Fruit fly (Drosophila melanogaster) whole organism, embryonic: ENCODE measurements around the gene Pgm1.

ENCODE experiments used
- CG12299 ChIP-seq: fragments of 200-800 bp; sonication (Bioruptor generic); optimal IDR thresholded peaks from 2 replicates; lab custom pipeline; 2018; ENCODE audit warnings: missing biosample characterization, mild to moderate bottlenecking, missing genetic modification characterization
- CG14050 ChIP-seq: fragments of 200-800 bp; sonication (Bioruptor generic); IDR thresholded peaks from 3 replicates; pipeline ENCODE4 v1.3.6; 2022; ENCODE audit warnings: missing biosample characterization, missing genetic modification characterization
- CG14860 ChIP-seq: fragments of 200-800 bp; sonication (Bioruptor generic); IDR thresholded peaks from 3 replicates; pipeline ENCODE4 v1.3.6; 2022; ENCODE audit warnings: missing biosample characterization, missing genetic modification characterization; ENCODE audit not compliant: partially characterized antibody
- CG15011 ChIP-seq: fragments of 200-800 bp; sonication (Bioruptor generic); optimal IDR thresholded peaks from 3 replicates; lab custom pipeline; 2018; ENCODE audit warnings: missing biosample characterization, mild to moderate bottlenecking, missing genetic modification characterization
- CG15269 ChIP-seq: fragments of 200-800 bp; sonication (Bioruptor generic); optimal IDR thresholded peaks from 2 replicates; lab custom pipeline; 2018; ENCODE audit warnings: missing biosample characterization, mild to moderate bottlenecking, missing genetic modification characterization, moderate library complexity
- CG16815 ChIP-seq: fragments of 200-800 bp; sonication (Bioruptor generic); optimal IDR thresholded peaks from 3 replicates; lab custom pipeline; 2017; ENCODE audit warnings: missing biosample characterization, mild to moderate bottlenecking, missing genetic modification characterization
- CG17328 ChIP-seq: fragments of 200-800 bp; sonication (Bioruptor generic); IDR thresholded peaks from 2 replicates; pipeline ENCODE4 v1.3.6; 2022; ENCODE audit warnings: missing biosample characterization, missing genetic modification characterization
- CG31388 ChIP-seq: fragments of 200-800 bp; sonication (Bioruptor generic); optimal IDR thresholded peaks from 2 replicates; lab custom pipeline; 2016; ENCODE audit warnings: missing biosample characterization, missing genetic modification characterization
- CG34224 ChIP-seq: fragments of 200-800 bp; sonication (Bioruptor generic); IDR thresholded peaks from 3 replicates; pipeline ENCODE4 v1.3.6; 2022; ENCODE audit warnings: missing biosample characterization, missing genetic modification characterization; ENCODE audit not compliant: partially characterized antibody
- CG34376 ChIP-seq: fragments of 200-800 bp; sonication (Bioruptor generic); optimal IDR thresholded peaks from 2 replicates; lab custom pipeline; 2018; ENCODE audit warnings: missing biosample characterization, mild to moderate bottlenecking, missing genetic modification characterization
- CG3726 ChIP-seq: fragments of 200-800 bp; sonication (Bioruptor generic); IDR thresholded peaks from 3 replicates; pipeline ENCODE4, ENCODE4 v1.3.6; 2022; ENCODE audit warnings: missing biosample characterization, missing genetic modification characterization
- CG4820 ChIP-seq: fragments of 200-800 bp; sonication (Bioruptor generic); optimal IDR thresholded peaks from 3 replicates; lab custom pipeline; 2016; ENCODE audit warnings: missing biosample characterization, missing genetic modification characterization
- CG5953 ChIP-seq: fragments of 200-800 bp; sonication (Bioruptor generic); IDR thresholded peaks from 2 replicates; pipeline ENCODE4 v1.3.6; 2022; ENCODE audit warnings: missing biosample characterization, missing genetic modification characterization
- CG6654 ChIP-seq: fragments of 200-800 bp; sonication (Bioruptor generic); optimal IDR thresholded peaks from 2 replicates; lab custom pipeline; 2017; ENCODE audit warnings: missing biosample characterization, mild to moderate bottlenecking, missing genetic modification characterization
- CG6854 ChIP-seq: fragments of 200-800 bp; sonication (Bioruptor generic); optimal IDR thresholded peaks from 3 replicates; lab custom pipeline; 2017; ENCODE audit warnings: missing biosample characterization, mild to moderate bottlenecking, missing genetic modification characterization
- CG8281 ChIP-seq: fragments of 200-800 bp; sonication (Bioruptor generic); optimal IDR thresholded peaks from 2 replicates; lab custom pipeline; 2018; ENCODE audit warnings: missing biosample characterization, mild to moderate bottlenecking, missing genetic modification characterization, moderate library complexity
- CG8924 ChIP-seq: fragments of 200-800 bp; optimal IDR thresholded peaks from 3 replicates; lab custom pipeline; 2019; ENCODE audit warnings: missing biosample characterization, mild to moderate bottlenecking, missing genetic modification characterization, moderate library complexity
- CG9727 ChIP-seq: fragments of 200-800 bp; sonication (Bioruptor generic); optimal IDR thresholded peaks from 3 replicates; lab custom pipeline; 2017; ENCODE audit warnings: missing biosample characterization, mild to moderate bottlenecking, missing genetic modification characterization
- Camta ChIP-seq: fragments of 200-800 bp; sonication (Bioruptor generic); optimal IDR thresholded peaks from 2 replicates; lab custom pipeline; 2016; ENCODE audit warnings: missing biosample characterization, missing genetic modification characterization
- CkIIα-i1 ChIP-seq: fragments of 200-800 bp; sonication (Bioruptor generic); IDR thresholded peaks from 2 replicates; pipeline ENCODE4 v1.3.6; 2022; ENCODE audit warnings: missing biosample characterization, missing genetic modification characterization
- Dip2 ChIP-seq: fragments of 200-800 bp; sonication (Bioruptor generic); IDR thresholded peaks from 2 replicates; pipeline ENCODE4 v1.3.6; 2022; ENCODE audit warnings: missing biosample characterization, missing genetic modification characterization
- H2.0 ChIP-seq: fragments of 200-800 bp; sonication (Bioruptor generic); IDR thresholded peaks from 2 replicates; pipeline ENCODE4 v1.3.6; 2022; ENCODE audit warnings: missing biosample characterization, missing genetic modification characterization
- Hr51 ChIP-seq, 2 experiments: fragments of 200-800 bp; sonication (Bioruptor generic); optimal IDR thresholded peaks; 2 replicates in 1 of 2; 3 replicates in 1 of 2; lab custom pipeline; 2016 to 2018; ENCODE audit warnings: missing biosample characterization in 2 of 2, missing genetic modification characterization in 2 of 2, mild to moderate bottlenecking in 1 of 2, moderate library complexity in 1 of 2
- MBD-R2 ChIP-seq: fragments of 200-800 bp; sonication (Bioruptor generic); IDR thresholded peaks from 2 replicates; pipeline ENCODE4 v1.3.6; 2022; ENCODE audit warnings: missing biosample characterization, missing genetic modification characterization
- Max ChIP-seq: fragments of 200-800 bp; sonication (Bioruptor generic); optimal IDR thresholded peaks from 2 replicates; lab custom pipeline; 2016; ENCODE audit warnings: missing biosample characterization, mild to moderate bottlenecking, missing genetic modification characterization
- NFAT ChIP-seq: fragments of 200-800 bp; sonication (Bioruptor generic); IDR thresholded peaks from 2 replicates; pipeline ENCODE4 v1.3.6; 2022; ENCODE audit warnings: missing biosample characterization, missing genetic modification characterization
- NfI ChIP-seq: fragments of 200-800 bp; sonication (Bioruptor generic); optimal IDR thresholded peaks from 3 replicates; lab custom pipeline; 2018; ENCODE audit warnings: missing biosample characterization, mild to moderate bottlenecking, missing genetic modification characterization, moderate library complexity
- Ravus ChIP-seq: fragments of 200-800 bp; sonication (Bioruptor generic); IDR thresholded peaks from 2 replicates; pipeline ENCODE4 v1.3.6; 2022; ENCODE audit warnings: missing biosample characterization, missing genetic modification characterization
- Side ChIP-seq: fragments of 200-800 bp; sonication (Bioruptor generic); optimal IDR thresholded peaks from 2 replicates; lab custom pipeline; 2016; ENCODE audit warnings: missing biosample characterization, missing genetic modification characterization
- Tbp ChIP-seq: fragments of >200 bp; optimal IDR thresholded peaks from 2 replicates; lab custom pipeline; 2018; ENCODE audit warnings: missing biosample characterization, missing genetic modification characterization
- ab ChIP-seq: fragments of 200-800 bp; sonication (Bioruptor generic); optimal IDR thresholded peaks from 2 replicates; lab custom pipeline; 2016; ENCODE audit warnings: missing biosample characterization, missing genetic modification characterization
- abd-A ChIP-seq: fragments of 200-800 bp; sonication (Bioruptor generic); optimal IDR thresholded peaks from 3 replicates; lab custom pipeline; 2019; ENCODE audit warnings: missing biosample characterization, mild to moderate bottlenecking, missing genetic modification characterization, moderate library complexity
- ara ChIP-seq: fragments of 200-800 bp; sonication (Bioruptor generic); IDR thresholded peaks from 2 replicates; pipeline ENCODE4 v1.3.6; 2022; ENCODE audit warnings: missing biosample characterization, missing genetic modification characterization
- ato ChIP-seq: fragments of 200-800 bp; sonication (Bioruptor generic); IDR thresholded peaks from 2 replicates; pipeline ENCODE4 v1.3.6; 2022; ENCODE audit warnings: missing biosample characterization, missing genetic modification characterization; ENCODE audit not compliant: partially characterized antibody
- btn ChIP-seq: fragments of 200-800 bp; sonication (Bioruptor generic); optimal IDR thresholded peaks from 2 replicates; lab custom pipeline; 2016; ENCODE audit warnings: missing biosample characterization, missing genetic modification characterization
- da ChIP-seq: fragments of 200-800 bp; sonication (Bioruptor generic); optimal IDR thresholded peaks from 2 replicates; lab custom pipeline; 2016; ENCODE audit warnings: missing biosample characterization, missing genetic modification characterization
- dmrt99B ChIP-seq: fragments of 200-800 bp; sonication (Bioruptor generic); optimal IDR thresholded peaks from 2 replicates; lab custom pipeline; 2018; ENCODE audit warnings: missing biosample characterization, mild to moderate bottlenecking, missing genetic modification characterization, moderate library complexity
- dpn ChIP-seq, 2 experiments: fragments of 200-800 bp; sonication (Bioruptor generic); optimal IDR thresholded peaks; 3 replicates each; lab custom pipeline; 2016; ENCODE audit warnings: missing biosample characterization in 2 of 2, missing genetic modification characterization in 2 of 2
- emc ChIP-seq: fragments of 200-800 bp; sonication (Bioruptor generic); optimal IDR thresholded peaks from 2 replicates; lab custom pipeline; 2016; ENCODE audit warnings: missing biosample characterization, missing genetic modification characterization
- ewg ChIP-seq: fragments of 200-800 bp; sonication (Bioruptor generic); optimal IDR thresholded peaks from 3 replicates; lab custom pipeline; 2017; ENCODE audit warnings: mild to moderate bottlenecking, missing biosample characterization, missing genetic modification reagents, missing genetic modification characterization
- fd3F ChIP-seq: fragments of 200-800 bp; sonication (Bioruptor generic); optimal IDR thresholded peaks from 2 replicates; lab custom pipeline; 2018; ENCODE audit warnings: missing biosample characterization, mild to moderate bottlenecking, missing genetic modification characterization, moderate library complexity
- kni ChIP-seq: fragments of 200-800 bp; sonication (Bioruptor generic); optimal IDR thresholded peaks from 3 replicates; lab custom pipeline; 2017; ENCODE audit warnings: mild to moderate bottlenecking, missing biosample characterization, missing genetic modification reagents, missing genetic modification characterization
- maf-S ChIP-seq: fragments of 200-800 bp; sonication (Bioruptor generic); optimal IDR thresholded peaks from 2 replicates; lab custom pipeline; 2016; ENCODE audit warnings: missing biosample characterization, missing genetic modification characterization
- onecut ChIP-seq: fragments of 200-800 bp; sonication (Bioruptor generic); IDR thresholded peaks from 2 replicates; pipeline ENCODE4 v1.3.6; 2022; ENCODE audit warnings: missing biosample characterization, missing genetic modification characterization
- sima ChIP-seq: fragments of 200-800 bp; sonication (Bioruptor generic); optimal IDR thresholded peaks from 2 replicates; lab custom pipeline; 2016; ENCODE audit warnings: missing biosample characterization, missing genetic modification characterization
- so ChIP-seq: fragments of 200-800 bp; sonication (Bioruptor generic); IDR thresholded peaks from 3 replicates; pipeline ENCODE4 v1.3.6; 2022; ENCODE audit warnings: missing biosample characterization, missing genetic modification characterization
- tap ChIP-seq: fragments of 200-800 bp; optimal IDR thresholded peaks from 3 replicates; lab custom pipeline; 2019; ENCODE audit warnings: missing biosample characterization, mild to moderate bottlenecking, missing genetic modification characterization, moderate library complexity
- tin ChIP-seq: fragments of 200-800 bp; sonication (Bioruptor generic); optimal IDR thresholded peaks from 3 replicates; lab custom pipeline; 2016; ENCODE audit warnings: missing biosample characterization, missing genetic modification characterization
- tx ChIP-seq: fragments of 200-800 bp; sonication (Bioruptor generic); optimal IDR thresholded peaks from 2 replicates; lab custom pipeline; 2016; ENCODE audit warnings: missing biosample characterization, missing genetic modification characterization
- zen2 ChIP-seq: fragments of 200-800 bp; sonication (Bioruptor generic); IDR thresholded peaks from 3 replicates; pipeline ENCODE4 v1.3.6; 2022; ENCODE audit warnings: missing biosample characterization, missing genetic modification characterization; ENCODE audit not compliant: partially characterized antibody

Pgm1 gene

DNA sequence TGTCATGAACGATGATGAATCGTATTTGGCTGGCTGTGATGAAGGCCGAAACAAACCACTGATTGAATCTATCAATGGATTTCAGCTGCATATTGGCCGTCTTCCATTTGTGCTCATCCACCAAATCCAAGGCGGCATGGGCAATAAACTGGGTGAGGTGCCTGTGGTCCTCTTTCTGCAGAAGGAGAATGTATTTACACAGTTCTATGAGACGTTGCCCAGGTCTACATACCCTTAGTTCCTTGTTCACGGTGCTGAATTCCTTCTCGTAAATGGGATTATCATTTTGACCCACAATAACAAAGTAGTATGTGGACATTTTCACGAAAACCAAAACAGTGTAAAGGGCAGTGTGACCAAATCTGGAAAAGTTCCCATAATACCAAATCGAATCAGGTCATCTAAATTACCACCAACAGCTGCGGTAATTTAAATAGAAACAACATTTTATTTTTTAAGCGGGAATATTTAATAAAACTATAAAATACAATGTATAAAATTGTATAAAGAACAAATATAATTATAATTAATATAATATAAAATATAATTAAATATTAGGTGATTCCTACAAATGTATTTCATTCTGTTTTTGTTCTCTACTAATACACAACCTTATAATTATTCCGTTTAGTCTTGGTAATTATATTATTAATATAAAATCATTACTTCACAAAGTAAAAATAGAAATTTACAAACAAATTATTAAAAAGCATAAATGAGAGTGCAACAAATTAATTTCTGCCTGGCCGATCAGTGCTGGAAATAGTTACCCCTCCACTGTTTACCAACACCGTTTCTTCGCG is 3.1 kb upstream of the Pgm1 start, which contains the start of the genes Trs20 and elg1 (continued):
- TF ChIP-seq NfI (peak; percentile 54), CkIIα-i1 (GFP tag; lab: Robert Waterston, UW) (no peak), onecut (GFP tag; lab: Robert Waterston, UW) (0 out of 2 replicates have a peak, but pooled peaks have one; percentile 33), CG3726 (GFP tag; lab: Robert Waterston, UW) (no peak), tin (GFP tag; lab: Kevin White, UChicago) (peak; percentile 24), CG15011 (no peak), tx (GFP tag; lab: Kevin White, UChicago) (no peak), Hr51 (GFP tag; optimal IDR thresholded peaks at IDR 0.05; lab: Kevin White, UChicago) (no peak), Tbp (GFP tag; lab: Kevin White, UChicago) (no peak), CG15269 (tag; lab: Kevin White, UChicago) (peak; percentile 69), CG17328 (0 out of 2 replicates have a peak, but pooled peaks have one; percentile 9), Max (GFP tag; lab: Kevin White, UChicago) (no peak), kni (GFP tag; lab: Kevin White, UChicago) (peak; percentile 5), CG8924 (tag; lab: Kevin White, UChicago) (peak; percentile 84), CG14050 (GFP tag; lab: Robert Waterston, UW) (no peak), CG5953 (GFP tag; lab: Robert Waterston, UW) (no peak), ato (no peak), CG8281 (tag; lab: Kevin White, UChicago) (no peak), zen2 (GFP tag; lab: Robert Waterston, UW) (no peak), dpn (GFP tag; optimal IDR thresholded peaks at IDR 0.05; lab: Kevin White, UChicago) (peak; percentile 2 to 35), CG34376 (GFP tag; lab: Kevin White, UChicago) (no peak), ewg (no peak), NFAT (GFP tag; lab: Robert Waterston, UW) (peak; percentile 48; the same call in 1 of the 2 replicates), CG16815 (GFP tag; lab: Kevin White, UChicago) (no peak), abd-A (tag; lab: Kevin White, UChicago) (no peak), CG14860 (GFP tag; lab: Robert Waterston, UW) (no peak), Ravus (GFP tag; lab: Robert Waterston, UW) (no peak), CG12299 (tag; lab: Kevin White, UChicago) (no peak), CG31388 (GFP tag; lab: Kevin White, UChicago) (no peak), ab (GFP tag; lab: Kevin White, UChicago) (no peak), Dip2 (no peak), tap (peak; percentile 45), so (GFP tag; lab: Robert Waterston, UW) (no peak), CG34224 (GFP tag; lab: Robert Waterston, UW) (no peak), sima (GFP tag; lab: Kevin White, UChicago) (no peak), maf-S (GFP tag; lab: Kevin White, UChicago) (no peak), btn (GFP tag; lab: Kevin White, UChicago) (no peak), ara (GFP tag; lab: Robert Waterston, UW) (no peak), H2.0 (GFP tag; lab: Robert Waterston, UW) (no peak; the same call in 1 of the 2 replicates), fd3F (GFP tag; lab: Kevin White, UChicago) (peak; percentile 46), CG9727 (peak; percentile 53), CG4820 (GFP tag; lab: Kevin White, UChicago) (no peak), Side (GFP tag; lab: Kevin White, UChicago) (no peak), emc (GFP tag; lab: Kevin White, UChicago) (no peak), MBD-R2 (peak; percentile 66), dmrt99B (tag; lab: Kevin White, UChicago) (no peak), CG6854 (GFP tag; lab: Kevin White, UChicago) (peak; percentile 37), da (GFP tag; lab: Kevin White, UChicago) (no peak), CG6654 (GFP tag; lab: Kevin White, UChicago) (no peak), Camta (GFP tag; lab: Kevin White, UChicago) (no peak)
